Worm (Caenorhabditis elegans) whole organism, L2 larva: ENCODE data around the gene VB0395L.1.

ENCODE experiments used
- C34F6.9 ChIP-seq: fragments of 150-350 bp; optimal IDR thresholded peaks from 2 replicates; lab custom pipeline; 2014; ENCODE audit warnings: missing biosample characterization, missing genetic modification characterization
- R02D3.7 ChIP-seq: fragments of 150-350 bp; optimal IDR thresholded peaks from 2 replicates; lab custom pipeline; 2014; ENCODE audit warnings: missing biosample characterization, missing genetic modification characterization
- Y55F3AM.14 ChIP-seq: fragments of 200-800 bp; sonication (Bioruptor generic); optimal IDR thresholded peaks from 2 replicates; lab custom pipeline; 2018; ENCODE audit warnings: mild to moderate bottlenecking, missing genetic modification characterization, missing compliant biosample characterization
- ZK546.5 ChIP-seq: sonication (generic microtip); optimal IDR thresholded peaks from 2 replicates; lab custom pipeline; 2017; ENCODE audit warnings: missing biosample characterization, missing genetic modification characterization
- alr-1 ChIP-seq: fragments of 150-350 bp; optimal IDR thresholded peaks from 2 replicates; lab custom pipeline; 2014; ENCODE audit warnings: missing biosample characterization, missing genetic modification characterization
- aly-2 ChIP-seq: fragments of 150-350 bp; optimal IDR thresholded peaks from 2 replicates; lab custom pipeline; 2014; ENCODE audit warnings: missing biosample characterization, missing genetic modification characterization
- ama-1 ChIP-seq: fragments of 150-350 bp; optimal IDR thresholded peaks from 2 replicates; lab custom pipeline; 2018; ENCODE audit warnings: inconsistent platforms
- ceh-16 ChIP-seq: fragments of 150-350 bp; optimal IDR thresholded peaks from 2 replicates; lab custom pipeline; 2014; ENCODE audit warnings: missing biosample characterization, missing genetic modification characterization
- crh-2 ChIP-seq: sonication (generic microtip); optimal IDR thresholded peaks from 2 replicates; lab custom pipeline; 2017; ENCODE audit warnings: missing biosample characterization, missing genetic modification characterization
- dmd-4 ChIP-seq: sonication (generic microtip); optimal IDR thresholded peaks from 2 replicates; lab custom pipeline; 2017; ENCODE audit warnings: missing biosample characterization, missing genetic modification characterization
- egl-27 ChIP-seq: sonication (generic microtip); optimal IDR thresholded peaks from 3 replicates; lab custom pipeline; 2017; ENCODE audit warnings: missing biosample characterization, missing genetic modification reagents, missing genetic modification characterization
- elt-1 ChIP-seq: fragments of 150-350 bp; optimal IDR thresholded peaks from 2 replicates; lab custom pipeline; 2014; ENCODE audit warnings: missing biosample characterization, missing genetic modification characterization
- fos-1 ChIP-seq: fragments of 150-350 bp; optimal IDR thresholded peaks from 2 replicates; lab custom pipeline; 2014; ENCODE audit warnings: missing biosample characterization, missing genetic modification characterization
- gmeb-1 ChIP-seq: fragments of 150-350 bp; optimal IDR thresholded peaks from 2 replicates; lab custom pipeline; 2014; ENCODE audit warnings: missing biosample characterization, missing genetic modification characterization
- lin-11 ChIP-seq: fragments of 150-350 bp; sonication (generic microtip); optimal IDR thresholded peaks from 2 replicates; lab custom pipeline; 2014; ENCODE audit warnings: missing biosample characterization, missing genetic modification characterization, inconsistent platforms, mixed read lengths
- lin-13 ChIP-seq: fragments of 150-350 bp; optimal IDR thresholded peaks from 2 replicates; lab custom pipeline; 2014; ENCODE audit warnings: missing biosample characterization, missing genetic modification reagents, missing genetic modification characterization
- lin-39 ChIP-seq: fragments of 150-350 bp; optimal IDR thresholded peaks from 2 replicates; lab custom pipeline; 2014; ENCODE audit warnings: missing biosample characterization, missing genetic modification reagents, missing genetic modification characterization
- lsy-2 ChIP-seq, 2 experiments: fragments of 150-350 bp in 1 of 2; sonication (generic microtip) in 1 of 2; optimal IDR thresholded peaks; 2 replicates each; lab custom pipeline; 2014 to 2017; ENCODE audit warnings: missing biosample characterization in 2 of 2, missing genetic modification characterization in 2 of 2
- mab-5 ChIP-seq: fragments of 150-350 bp; optimal IDR thresholded peaks from 2 replicates; lab custom pipeline; 2014; ENCODE audit warnings: missing biosample characterization, missing genetic modification characterization
- mbf-1 ChIP-seq: sonication (generic microtip); optimal IDR thresholded peaks from 2 replicates; lab custom pipeline; 2017; ENCODE audit warnings: missing biosample characterization, missing genetic modification characterization
- nhr-11 ChIP-seq: fragments of 150-350 bp; optimal IDR thresholded peaks from 2 replicates; lab custom pipeline; 2014; ENCODE audit warnings: missing biosample characterization, missing genetic modification characterization
- nhr-21 ChIP-seq: fragments of 150-350 bp; optimal IDR thresholded peaks from 2 replicates; lab custom pipeline; 2014; ENCODE audit warnings: missing biosample characterization, missing genetic modification characterization
- nhr-23 ChIP-seq: fragments of 150-350 bp; optimal IDR thresholded peaks from 2 replicates; lab custom pipeline; 2014; ENCODE audit warnings: missing biosample characterization, missing genetic modification reagents, missing genetic modification characterization
- nhr-237 ChIP-seq: fragments of 150-350 bp; optimal IDR thresholded peaks from 2 replicates; lab custom pipeline; 2014; ENCODE audit warnings: missing biosample characterization, missing genetic modification characterization
- nhr-25 ChIP-seq: fragments of 150-350 bp; sonication (generic microtip); optimal IDR thresholded peaks from 3 replicates; lab custom pipeline; 2014; ENCODE audit warnings: missing biosample characterization, missing genetic modification characterization
- nhr-6 ChIP-seq: fragments of 150-350 bp; optimal IDR thresholded peaks from 2 replicates; lab custom pipeline; 2014; ENCODE audit warnings: missing biosample characterization, missing genetic modification characterization
- nhr-77 ChIP-seq: fragments of 150-350 bp; optimal IDR thresholded peaks from 2 replicates; lab custom pipeline; 2014; ENCODE audit warnings: missing biosample characterization, missing genetic modification characterization
- peb-1 ChIP-seq: fragments of 150-350 bp; optimal IDR thresholded peaks from 2 replicates; lab custom pipeline; 2014; ENCODE audit warnings: missing biosample characterization, missing genetic modification characterization
- sem-4 ChIP-seq: fragments of 150-350 bp; optimal IDR thresholded peaks from 2 replicates; lab custom pipeline; 2014; ENCODE audit warnings: missing biosample characterization, missing genetic modification reagents, missing genetic modification characterization
- skn-1 ChIP-seq: sonication (generic microtip); optimal IDR thresholded peaks from 2 replicates; lab custom pipeline; 2017; ENCODE audit warnings: missing biosample characterization, missing genetic modification characterization
- sma-3 ChIP-seq: sonication (generic microtip); optimal IDR thresholded peaks from 2 replicates; lab custom pipeline; 2016; ENCODE audit warnings: missing genetic modification reagents, missing genetic modification characterization, missing compliant biosample characterization
- sma-9 ChIP-seq, 2 experiments: fragments of 150-350 bp in 1 of 2; sonication (generic microtip) in 1 of 2; optimal IDR thresholded peaks; 2 replicates each; lab custom pipeline; 2014 to 2016; ENCODE audit warnings: missing genetic modification characterization in 2 of 2, mild to moderate bottlenecking in 1 of 2, missing biosample characterization in 1 of 2, missing compliant biosample characterization in 1 of 2, missing genetic modification reagents in 1 of 2, moderate library complexity in 1 of 2
- snpc-4 ChIP-seq: fragments of 150-350 bp; optimal IDR thresholded peaks from 2 replicates; lab custom pipeline; 2014; ENCODE audit warnings: missing biosample characterization, missing genetic modification characterization
- unc-39 ChIP-seq: fragments of 150-350 bp; optimal IDR thresholded peaks from 2 replicates; lab custom pipeline; 2014; ENCODE audit warnings: missing biosample characterization, missing genetic modification characterization
- unc-55 ChIP-seq: fragments of 150-350 bp; sonication (generic microtip); optimal IDR thresholded peaks from 3 replicates; lab custom pipeline; 2014; ENCODE audit warnings: missing biosample characterization, missing genetic modification reagents, missing genetic modification characterization
- zag-1 ChIP-seq: fragments of 150-350 bp; optimal IDR thresholded peaks from 2 replicates; lab custom pipeline; 2014; ENCODE audit warnings: missing biosample characterization, missing genetic modification characterization
- ztf-1 ChIP-seq: fragments of 200-800 bp; sonication (Bioruptor generic); conservative IDR thresholded peaks from 2 replicates; pipeline ENCODE4 v1.3.6; 2022; ENCODE audit warnings: missing genetic modification characterization, missing compliant biosample characterization
- ztf-11 ChIP-seq: sonication (generic microtip); optimal IDR thresholded peaks from 2 replicates; lab custom pipeline; 2017; ENCODE audit warnings: missing biosample characterization, missing genetic modification characterization

The VB0395L.1 gene

ce11 chrX:16056404-16056803 lies 39.6 kb upstream of the VB0395L.1 start (continued):
- TF ChIP-seq gmeb-1 (tag; lab: Kevin White, UChicago) (peak; percentile 93), egl-27 (tag; lab: Kevin White, UChicago) (peak; percentile 98), nhr-11 (peak; percentile 43)

ce11 chrX:16055245-16055644 lies 38.5 kb upstream of the VB0395L.1 start, which contains the start of gene T27A8.7:
Gene T27A8.7 (plus strand): TSS chrX:16055545.
- TF ChIP-seq C34F6.9 (no peak), snpc-4 (no peak), Y55F3AM.14 (GFP tag; lab: Kevin White, UChicago) (no peak), zag-1 (tag; lab: Kevin White, UChicago) (no peak), crh-2 (tag; lab: Kevin White, UChicago) (no peak), nhr-77 (no peak), alr-1 (tag; lab: Kevin White, UChicago) (no peak), ztf-11 (tag; lab: Kevin White, UChicago) (no peak)

- TF ChIP-seq sma-3 (GFP tag; lab: Kevin White, UChicago) (no peak), nhr-237 (no peak), mbf-1 (tag; lab: Kevin White, UChicago) (no peak)
Observed at ce11 chrX:16049573-16049972, 32.8 kb upstream of the VB0395L.1 start, which contains the start of gene cpd-2. Gene cpd-2 (plus strand): TSS chrX:16049873.

ce11 chrX:16046379-16046778 lies 29.6 kb upstream of the VB0395L.1 start:
- TF ChIP-seq lin-39 (tag; lab: Kevin White, UChicago), result no peak
- TF ChIP-seq unc-55 (GFP tag; lab: Kevin White, UChicago), result peak; percentile 42
- no peak for TF ChIP-seq elt-1 (tag; lab: Kevin White, UChicago)
- no peak for TF ChIP-seq lsy-2 (tag; optimal IDR thresholded peaks at IDR 0.05; lab: Kevin White, UChicago)

- TF ChIP-seq aly-2 (tag; lab: Kevin White, UChicago), result no peak
- no peak for TF ChIP-seq nhr-77
- no peak for TF ChIP-seq nhr-21 (tag; lab: Kevin White, UChicago)
- TF ChIP-seq fos-1, result no peak
- no peak for TF ChIP-seq nhr-25 (tag; lab: Kevin White, UChicago)
- no peak for TF ChIP-seq lin-39 (tag; lab: Kevin White, UChicago)
- TF ChIP-seq dmd-4 (tag; lab: Kevin White, UChicago), result no peak
- TF ChIP-seq lsy-2 (tag; optimal IDR thresholded peaks at IDR 0.05; lab: Kevin White, UChicago), result no peak
- no peak for TF ChIP-seq zag-1 (tag; lab: Kevin White, UChicago)
- no peak for TF ChIP-seq sem-4 (tag; lab: Kevin White, UChicago)
- no peak for TF ChIP-seq peb-1 (tag; lab: Kevin White, UChicago)
- no peak for TF ChIP-seq egl-27 (tag; lab: Kevin White, UChicago)
- TF ChIP-seq ztf-11 (tag; lab: Kevin White, UChicago), result no peak
- TF ChIP-seq skn-1 (tag; lab: Kevin White, UChicago), result no peak
- TF ChIP-seq sma-9 (GFP tag; optimal IDR thresholded peaks at IDR 0.05; lab: Kevin White, UChicago), result no peak
- no peak for TF ChIP-seq sma-9 (tag; optimal IDR thresholded peaks at IDR 0.05; lab: Kevin White, UChicago)
- no peak for TF ChIP-seq unc-39
- TF ChIP-seq ceh-16, result no peak
- TF ChIP-seq lin-11 (tag; lab: Kevin White, UChicago), result no peak
- TF ChIP-seq ztf-1 (GFP tag; lab: Robert Waterston, UW), result no peak
- TF ChIP-seq sma-3 (GFP tag; lab: Kevin White, UChicago), result no peak
Observed at ce11 chrX:16044325-16044724, 27.5 kb upstream of the VB0395L.1 start.

- TF ChIP-seq unc-39, result no peak
- TF ChIP-seq fos-1, result peak; percentile 18
- TF ChIP-seq, all 48 proteins: peak for 1
Observed at ce11 chrX:16042480-16042879, 25.7 kb upstream of the VB0395L.1 start.

- TF ChIP-seq nhr-237 (no peak), sem-4 (tag; lab: Kevin White, UChicago) (no peak), R02D3.7 (tag; lab: Kevin White, UChicago) (no peak), sma-9 (GFP tag; optimal IDR thresholded peaks at IDR 0.05; lab: Kevin White, UChicago) (no peak), sma-9 (tag; optimal IDR thresholded peaks at IDR 0.05; lab: Kevin White, UChicago) (no peak), ztf-1 (GFP tag; lab: Robert Waterston, UW) (no peak), nhr-21 (tag; lab: Kevin White, UChicago) (no peak), lin-13 (no peak), nhr-11 (no peak), ZK546.5 (tag; lab: Kevin White, UChicago) (no peak), mab-5 (no peak), aly-2 (tag; lab: Kevin White, UChicago) (no peak), egl-27 (tag; lab: Kevin White, UChicago) (no peak), nhr-23 (tag; lab: Kevin White, UChicago) (no peak), snpc-4 (no peak), ama-1 (lab: Kevin White, UChicago) (no peak), gmeb-1 (tag; lab: Kevin White, UChicago) (no peak), nhr-6 (no peak)
Observed at ce11 chrX:16041808-16042207, 25.0 kb upstream of the VB0395L.1 start.
